Worm (Caenorhabditis elegans): ENCODE results near the gene grl-14.

ce11 chrV:20832554-20832963 lies 7.2 kb downstream of the grl-14 start:
- TF ChIP-seq tbx-11 (GFP tag; IDR thresholded peaks at IDR 0.05) (no peak), F13C5.2 (tag; optimal IDR thresholded peaks at IDR 0.05) (no peak), ama-1 (optimal IDR thresholded peaks at IDR 0.05) (no peak)

All from whole organism, early embryonic.